Fruit fly (Drosophila melanogaster) whole organism, larva: Measurements from ENCODE around the gene UbcE2H.

Experiments
- noc ChIP-seq: fragments of 200-800 bp; sonication (Bioruptor generic); optimal IDR thresholded peaks from 3 replicates; lab custom pipeline; 2019; ENCODE audit warnings: missing biosample characterization, mild to moderate bottlenecking, missing genetic modification characterization, moderate library complexity

Gene UbcE2H

DNA sequence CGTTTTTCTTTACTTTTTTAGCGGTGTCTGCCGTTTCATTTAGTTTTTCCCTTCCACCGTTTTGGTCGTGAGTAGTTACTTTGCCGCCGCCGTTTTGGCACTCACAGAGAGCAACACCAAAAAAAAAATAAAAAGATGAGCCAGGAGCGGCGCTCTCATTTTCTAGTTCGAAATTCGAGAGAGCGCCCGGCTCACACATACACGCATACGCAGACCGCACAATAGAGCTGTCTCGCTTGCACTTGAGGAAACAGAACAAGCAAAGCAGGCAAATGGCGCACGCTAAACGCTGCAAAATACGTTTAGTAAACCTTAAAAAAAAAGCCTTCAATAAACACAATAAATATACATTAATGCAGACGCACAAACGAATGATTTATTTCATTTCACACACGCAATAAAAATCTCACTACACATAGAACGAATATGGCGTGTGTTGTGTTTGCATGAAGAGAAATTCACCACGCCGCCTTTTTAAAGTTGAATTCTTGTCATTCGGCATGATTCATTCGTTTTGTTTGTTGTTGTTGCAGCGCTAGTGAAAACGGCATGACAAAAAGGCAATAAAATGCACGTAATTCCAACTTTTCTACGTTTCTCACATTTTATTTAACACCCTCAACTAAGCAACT lies 37.2 kb downstream of the UbcE2H start:
- no peak for TF ChIP-seq noc (tag; lab: Kevin White, UChicago)

DNA sequence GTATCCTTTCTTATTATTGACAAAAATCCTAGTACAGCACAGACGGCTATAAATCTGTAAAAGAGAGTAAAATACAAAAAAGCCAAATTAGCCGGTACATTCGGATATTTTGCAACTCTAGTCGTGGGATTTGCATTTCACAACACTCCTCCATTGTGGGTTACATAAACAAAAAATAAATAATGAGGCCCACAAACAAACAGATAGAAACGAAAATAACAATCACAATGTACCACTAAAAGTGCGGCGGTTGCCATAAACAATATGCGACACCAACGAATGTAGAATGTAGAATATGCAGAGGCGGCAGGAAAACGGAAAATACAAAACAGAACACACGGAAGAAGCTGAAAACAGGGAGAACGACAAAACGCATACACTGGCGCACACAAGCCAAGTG lies 37.8 kb downstream of the UbcE2H start:
- no peak for TF ChIP-seq noc (tag; lab: Kevin White, UChicago)

DNA sequence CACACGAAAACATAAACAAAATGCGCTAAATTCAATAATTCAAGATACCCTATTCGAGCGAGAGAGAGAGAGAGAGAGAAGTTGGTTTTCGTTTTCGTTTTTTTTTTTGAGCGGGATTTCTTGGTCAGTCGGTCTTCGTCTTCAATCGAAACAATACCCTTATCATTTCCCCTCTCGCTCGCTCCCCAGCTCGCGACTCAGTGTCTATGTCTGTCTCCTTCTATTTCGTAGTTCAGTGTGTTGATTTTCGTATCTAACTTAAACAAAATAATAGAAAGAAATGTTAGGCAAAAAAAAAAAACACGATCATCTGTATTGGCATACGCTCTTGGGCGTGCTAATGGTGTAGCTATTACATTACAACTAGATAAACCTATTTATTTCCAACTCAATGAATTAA lies 44.6 kb downstream of the UbcE2H start:
- TF ChIP-seq noc (tag; lab: Kevin White, UChicago) = no peak

DNA sequence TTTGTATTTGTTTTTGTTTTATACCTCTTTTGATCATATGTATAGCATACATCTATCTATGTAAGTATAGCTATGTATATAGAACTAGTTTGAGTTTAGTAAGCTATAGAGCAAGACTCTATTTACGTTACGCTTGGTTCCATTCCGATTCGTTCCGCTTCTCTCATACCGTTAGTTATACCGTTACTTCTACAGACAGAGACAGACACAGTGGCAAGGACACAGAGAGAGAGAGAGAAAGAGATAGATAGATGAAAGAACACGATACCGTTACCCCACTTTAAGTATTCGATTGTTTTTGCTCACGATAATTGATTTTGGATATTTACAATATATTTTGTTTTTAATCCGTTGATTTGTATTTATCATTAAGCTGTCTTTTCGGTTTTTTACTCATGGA lies 47.3 kb downstream of the UbcE2H start:
- no peak for TF ChIP-seq noc (tag; lab: Kevin White, UChicago)

DNA sequence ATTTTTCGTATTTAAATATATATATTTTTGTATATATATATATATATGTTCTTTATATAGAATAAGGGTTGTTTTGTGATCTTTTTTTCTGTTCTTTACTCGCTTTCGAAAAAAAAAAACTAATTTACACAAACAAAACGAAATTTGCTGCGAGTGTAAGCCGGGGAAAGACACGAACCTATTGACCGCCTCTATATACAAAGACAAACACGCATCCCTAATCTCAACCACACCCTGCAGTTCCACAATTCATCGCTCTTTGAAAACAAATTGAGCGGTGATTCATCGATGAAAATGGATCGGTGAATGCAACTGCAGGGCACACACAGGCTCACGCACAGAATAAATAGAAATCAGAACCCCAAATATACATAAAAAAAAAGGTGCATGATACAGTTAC lies 54.9 kb downstream of the UbcE2H start:
- TF ChIP-seq noc (tag; lab: Kevin White, UChicago) = no peak
